Fruit fly (Drosophila melanogaster) whole organism, prepupa: Measurements from ENCODE around the gene CG17378.
A peak's percentile ranks its signal among the peaks of the same experiment; 100 is the strongest.

ENCODE experiments used
- Blimp-1 ChIP-seq: fragments of 200-800 bp; sonication (Bioruptor generic); optimal IDR thresholded peaks from 3 replicates; lab custom pipeline; 2017; ENCODE audit warnings: missing biosample characterization, missing genetic modification characterization, mild to moderate bottlenecking, moderate library complexity, missing genetic modification reagents
- CG10631 ChIP-seq: fragments of 200-800 bp; sonication (Bioruptor generic); optimal IDR thresholded peaks from 2 replicates; lab custom pipeline; 2016; ENCODE audit warnings: missing biosample characterization, missing genetic modification characterization
- CG10669 ChIP-seq: fragments of 200-800 bp; sonication (Bioruptor generic); optimal IDR thresholded peaks from 3 replicates; lab custom pipeline; 2018; ENCODE audit warnings: missing biosample characterization, mild to moderate bottlenecking, missing genetic modification characterization, moderate library complexity
- CG11762 ChIP-seq: fragments of 200-800 bp; sonication (Bioruptor generic); optimal IDR thresholded peaks from 3 replicates; lab custom pipeline; 2016; ENCODE audit warnings: missing biosample characterization, missing genetic modification characterization; ENCODE audit not compliant: insufficient read depth
- CG15336 ChIP-seq: fragments of 200-800 bp; sonication (Bioruptor generic); IDR thresholded peaks from 2 replicates; pipeline ENCODE4 v1.3.6; 2022; ENCODE audit warnings: missing biosample characterization, missing genetic modification characterization
- CG1621 ChIP-seq: fragments of 200-800 bp; sonication (Bioruptor generic); optimal IDR thresholded peaks from 3 replicates; lab custom pipeline; 2018; ENCODE audit warnings: missing biosample characterization, mild to moderate bottlenecking, missing genetic modification characterization
- CG16779 ChIP-seq: fragments of 200-800 bp; sonication (Bioruptor generic); optimal IDR thresholded peaks from 3 replicates; lab custom pipeline; 2017; ENCODE audit warnings: missing biosample characterization, mild to moderate bottlenecking, missing genetic modification characterization
- CG3032 ChIP-seq: fragments of 200-800 bp; optimal IDR thresholded peaks from 2 replicates; lab custom pipeline; 2019; ENCODE audit warnings: missing biosample characterization, mild to moderate bottlenecking, missing genetic modification characterization, moderate library complexity
- CG31627 ChIP-seq: fragments of 200-800 bp; sonication (Bioruptor generic); optimal IDR thresholded peaks from 3 replicates; lab custom pipeline; 2016; ENCODE audit warnings: missing biosample characterization, missing genetic modification characterization
- CG32006 ChIP-seq: fragments of 200-800 bp; sonication (Bioruptor generic); optimal IDR thresholded peaks from 3 replicates; lab custom pipeline; 2017; ENCODE audit warnings: missing biosample characterization, mild to moderate bottlenecking, missing genetic modification characterization
- CG34406 ChIP-seq: fragments of 200-800 bp; sonication (Bioruptor generic); optimal IDR thresholded peaks from 3 replicates; lab custom pipeline; 2016; ENCODE audit warnings: missing biosample characterization, missing genetic modification characterization
- CG3919 ChIP-seq: fragments of 200-800 bp; sonication (Bioruptor generic); optimal IDR thresholded peaks from 3 replicates; lab custom pipeline; 2016; ENCODE audit warnings: missing biosample characterization, missing genetic modification characterization
- CG4318 ChIP-seq: fragments of 200-800 bp; sonication (Bioruptor generic); optimal IDR thresholded peaks from 3 replicates; lab custom pipeline; 2017; ENCODE audit warnings: missing biosample characterization, mild to moderate bottlenecking, missing genetic modification characterization
- CG6163 ChIP-seq: fragments of 200-800 bp; sonication (Bioruptor generic); IDR thresholded peaks from 3 replicates; pipeline ENCODE4 v1.3.6; 2022; ENCODE audit warnings: missing biosample characterization, missing genetic modification characterization
- CG6792 ChIP-seq: fragments of 200-800 bp; sonication (Bioruptor generic); optimal IDR thresholded peaks from 3 replicates; lab custom pipeline; 2016; ENCODE audit warnings: missing biosample characterization, missing genetic modification characterization
- CG6808 ChIP-seq: fragments of 200-800 bp; sonication (Bioruptor generic); optimal IDR thresholded peaks from 3 replicates; lab custom pipeline; 2017; ENCODE audit warnings: missing biosample characterization, missing genetic modification characterization, mild to moderate bottlenecking, moderate library complexity, missing genetic modification reagents
- CG6854 ChIP-seq: fragments of 200-800 bp; sonication (Bioruptor generic); optimal IDR thresholded peaks from 2 replicates; lab custom pipeline; 2017; ENCODE audit warnings: missing biosample characterization, mild to moderate bottlenecking, missing genetic modification characterization
- CG7368 ChIP-seq: fragments of 200-800 bp; sonication (Bioruptor generic); optimal IDR thresholded peaks from 3 replicates; lab custom pipeline; 2016; ENCODE audit warnings: missing biosample characterization, missing genetic modification characterization
- CG8119 ChIP-seq: fragments of 200-800 bp; sonication (Bioruptor generic); IDR thresholded peaks from 3 replicates; pipeline ENCODE4 v1.3.6; 2022; ENCODE audit warnings: missing biosample characterization, missing genetic modification characterization
- CG8319 ChIP-seq: fragments of 200-800 bp; sonication (Bioruptor generic); optimal IDR thresholded peaks from 3 replicates; lab custom pipeline; 2016; ENCODE audit warnings: missing biosample characterization, missing genetic modification characterization
- CG9139 ChIP-seq: fragments of 200-800 bp; sonication (Bioruptor generic); optimal IDR thresholded peaks from 3 replicates; lab custom pipeline; 2017; ENCODE audit warnings: missing biosample characterization, mild to moderate bottlenecking, missing genetic modification characterization
- Eip75B ChIP-seq: fragments of 200-800 bp; sonication (Bioruptor generic); optimal IDR thresholded peaks from 3 replicates; lab custom pipeline; 2016; ENCODE audit warnings: missing biosample characterization, missing genetic modification characterization
- Eip78C ChIP-seq: fragments of 200-800 bp; sonication (Bioruptor generic); peaks from one replicate; lab custom pipeline; 2016; ENCODE audit warnings: missing biosample characterization, missing genetic modification characterization
- Ets21C ChIP-seq: fragments of 200-800 bp; sonication (Bioruptor generic); optimal IDR thresholded peaks from 3 replicates; lab custom pipeline; 2016; ENCODE audit warnings: missing biosample characterization, missing genetic modification characterization
- Ets96B ChIP-seq: fragments of 200-800 bp; optimal IDR thresholded peaks from 2 replicates; lab custom pipeline; 2019; ENCODE audit warnings: missing biosample characterization, mild to moderate bottlenecking, missing genetic modification characterization, moderate library complexity
- Gug ChIP-seq: fragments of 200-800 bp; sonication (Bioruptor generic); IDR thresholded peaks from 2 replicates; pipeline ENCODE4 v1.3.6; 2022; ENCODE audit warnings: missing biosample characterization, missing genetic modification characterization
- Hr38 ChIP-seq: sonication (Bioruptor generic); optimal IDR thresholded peaks from 2 replicates; lab custom pipeline; 2016; ENCODE audit warnings: missing biosample characterization, missing genetic modification characterization
- Hr39 ChIP-seq: fragments of 200-800 bp; sonication (Bioruptor generic); optimal IDR thresholded peaks from 2 replicates; lab custom pipeline; 2016; ENCODE audit warnings: missing biosample characterization, missing genetic modification characterization
- Hr4 ChIP-seq: fragments of 200-800 bp; sonication (Bioruptor generic); optimal IDR thresholded peaks from 3 replicates; lab custom pipeline; 2016; ENCODE audit warnings: missing biosample characterization, missing genetic modification characterization
- OdsH ChIP-seq: fragments of 200-800 bp; sonication (Bioruptor generic); optimal IDR thresholded peaks from 3 replicates; lab custom pipeline; 2016; ENCODE audit warnings: missing biosample characterization, missing genetic modification characterization
- Smox ChIP-seq: fragments of 200-800 bp; sonication (Bioruptor generic); optimal IDR thresholded peaks from 3 replicates; lab custom pipeline; 2016; ENCODE audit warnings: missing biosample characterization, missing genetic modification characterization
- Sox102F ChIP-seq: fragments of 200-800 bp; sonication (Bioruptor generic); optimal IDR thresholded peaks from 2 replicates; lab custom pipeline; 2016; ENCODE audit warnings: missing biosample characterization, mild to moderate bottlenecking, missing genetic modification characterization
- Sox15 ChIP-seq: fragments of 200-800 bp; sonication (Bioruptor generic); optimal IDR thresholded peaks from 3 replicates; lab custom pipeline; 2016; ENCODE audit warnings: missing biosample characterization, missing genetic modification characterization
- achi ChIP-seq: fragments of 200-800 bp; sonication (Bioruptor generic); optimal IDR thresholded peaks from 3 replicates; lab custom pipeline; 2016; ENCODE audit warnings: missing biosample characterization, missing genetic modification characterization
- acj6 ChIP-seq: fragments of 200-800 bp; sonication (Bioruptor generic); optimal IDR thresholded peaks from 3 replicates; lab custom pipeline; 2016; ENCODE audit warnings: missing biosample characterization, missing genetic modification characterization
- dac ChIP-seq: fragments of 200-800 bp; sonication (Bioruptor generic); optimal IDR thresholded peaks from 2 replicates; lab custom pipeline; 2017; ENCODE audit warnings: missing biosample characterization, mild to moderate bottlenecking, missing genetic modification characterization
- dsx ChIP-seq: fragments of 200-800 bp; optimal IDR thresholded peaks from 3 replicates; lab custom pipeline; 2019; ENCODE audit warnings: missing biosample characterization, mild to moderate bottlenecking, missing genetic modification characterization, moderate library complexity; ENCODE audit not compliant: poor library complexity, severe bottlenecking
- eg ChIP-seq: fragments of 200-800 bp; sonication (Bioruptor generic); IDR thresholded peaks from 3 replicates; pipeline ENCODE4 v1.3.6; 2022; ENCODE audit warnings: missing biosample characterization, missing genetic modification characterization
- esn ChIP-seq: fragments of 200-800 bp; sonication (Bioruptor generic); optimal IDR thresholded peaks from 2 replicates; lab custom pipeline; 2016; ENCODE audit warnings: missing biosample characterization, mild to moderate bottlenecking, missing genetic modification characterization, moderate library complexity
- fd59A ChIP-seq: fragments of 200-800 bp; sonication (Bioruptor generic); optimal IDR thresholded peaks from 2 replicates; lab custom pipeline; 2017; ENCODE audit warnings: missing biosample characterization, mild to moderate bottlenecking, missing genetic modification characterization, missing genetic modification reagents
- lz ChIP-seq: fragments of 200-800 bp; sonication (Bioruptor generic); optimal IDR thresholded peaks from 3 replicates; lab custom pipeline; 2016; ENCODE audit warnings: missing biosample characterization, missing genetic modification characterization
- net ChIP-seq: fragments of 200-800 bp; sonication (Bioruptor generic); optimal IDR thresholded peaks from 3 replicates; lab custom pipeline; 2016; ENCODE audit warnings: missing biosample characterization, missing genetic modification characterization
- pdm3 ChIP-seq: fragments of 200-800 bp; sonication (Bioruptor generic); optimal IDR thresholded peaks from 3 replicates; lab custom pipeline; 2016; ENCODE audit warnings: missing biosample characterization, missing genetic modification characterization
- salr ChIP-seq, 2 experiments: fragments of 200-800 bp; sonication (Bioruptor generic); optimal IDR thresholded peaks; 3 replicates each; lab custom pipeline; 2016 to 2018; ENCODE audit warnings: missing biosample characterization in 2 of 2, missing genetic modification characterization in 2 of 2, mild to moderate bottlenecking in 1 of 2
- spab ChIP-seq: fragments of 200-800 bp; sonication (Bioruptor generic); optimal IDR thresholded peaks from 2 replicates; lab custom pipeline; 2017; ENCODE audit warnings: missing biosample characterization, mild to moderate bottlenecking, missing genetic modification characterization, missing genetic modification reagents
- ss ChIP-seq, 2 experiments: fragments of 200-800 bp; sonication (Bioruptor generic); optimal IDR thresholded peaks; 2 replicates in 1 of 2; 3 replicates in 1 of 2; lab custom pipeline; 2017 to 2018; ENCODE audit warnings: mild to moderate bottlenecking in 2 of 2, missing biosample characterization in 2 of 2, missing genetic modification characterization in 2 of 2, moderate library complexity in 1 of 2
- svp ChIP-seq: fragments of 200-800 bp; sonication (Bioruptor generic); peaks from one replicate; lab custom pipeline; 2016; ENCODE audit warnings: missing biosample characterization, missing genetic modification characterization
- topi ChIP-seq: fragments of 200-800 bp; sonication (Bioruptor generic); optimal IDR thresholded peaks from 3 replicates; lab custom pipeline; 2016; ENCODE audit warnings: missing biosample characterization, missing genetic modification characterization
- vri ChIP-seq: fragments of 200-800 bp; sonication (Bioruptor generic); optimal IDR thresholded peaks from 3 replicates; lab custom pipeline; 2016; ENCODE audit warnings: missing biosample characterization, mild to moderate bottlenecking, missing genetic modification characterization

CG17378 gene

DNA sequence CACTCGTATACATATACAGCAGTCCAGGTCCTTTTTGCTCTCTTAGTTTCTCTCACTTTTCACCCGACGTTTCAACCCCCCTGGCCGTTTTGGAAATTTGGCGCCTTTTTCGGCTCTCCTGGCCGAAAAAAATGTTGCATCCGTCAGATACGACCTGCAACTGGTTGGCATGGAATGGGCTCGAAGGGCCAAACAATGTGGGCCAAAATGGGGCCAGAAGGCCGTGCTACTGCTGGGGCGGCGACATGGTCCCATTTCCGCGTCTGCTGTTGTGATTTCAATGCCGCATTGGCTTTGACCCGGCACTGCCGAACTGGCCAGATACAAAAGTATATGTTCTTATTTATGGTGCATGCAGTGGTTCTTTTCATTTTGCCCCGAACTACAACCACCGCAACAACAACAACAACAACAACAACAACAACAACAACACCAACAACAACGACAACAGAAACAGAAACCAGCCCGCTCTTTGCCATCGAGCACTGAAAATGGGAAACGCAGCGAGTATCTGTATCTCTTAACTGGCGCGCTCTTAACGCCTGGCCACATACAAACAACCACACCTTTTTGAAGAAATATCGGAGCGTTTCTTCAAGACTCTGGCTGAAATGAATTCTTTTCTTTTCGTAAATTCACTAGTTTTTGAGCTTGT lies 20.0 kb downstream of the CG17378 start:
- no peak for TF ChIP-seq CG11762 (GFP tag; lab: Kevin White, UChicago)
- TF ChIP-seq CG8119 (GFP tag; lab: Robert Waterston, UW) = no peak
- TF ChIP-seq CG7368 = peak; percentile 6
- TF ChIP-seq dac = no peak
- TF ChIP-seq CG1621 (tag; lab: Kevin White, UChicago) = peak; percentile 4
- TF ChIP-seq net (GFP tag; lab: Kevin White, UChicago) = no peak
- no peak for TF ChIP-seq salr (GFP tag; optimal IDR thresholded peaks at IDR 0.05; lab: Kevin White, UChicago)
- no peak for TF ChIP-seq CG10631 (GFP tag; lab: Kevin White, UChicago)
- no peak for TF ChIP-seq acj6 (GFP tag; lab: Kevin White, UChicago)
- TF ChIP-seq Gug (GFP tag; lab: Robert Waterston, UW) = no peak
- no peak for TF ChIP-seq CG6163
- TF ChIP-seq CG34406 (GFP tag; lab: Kevin White, UChicago) = no peak
- TF ChIP-seq CG9139 (GFP tag; lab: Kevin White, UChicago) = no peak
- TF ChIP-seq esn (GFP tag; lab: Kevin White, UChicago) = no peak
- no peak for TF ChIP-seq Hr4 (GFP tag; lab: Kevin White, UChicago)
- TF ChIP-seq Hr39 = no peak
- no peak for TF ChIP-seq CG4318
- TF ChIP-seq CG3032 (tag; lab: Kevin White, UChicago) = no peak
- TF ChIP-seq CG32006 (GFP tag; lab: Kevin White, UChicago) = no peak
- TF ChIP-seq CG6854 (GFP tag; lab: Kevin White, UChicago) = no peak
- no peak for TF ChIP-seq CG6792 (GFP tag; lab: Kevin White, UChicago)
- 0 out of 3 replicates have a peak, but pooled peaks have one; percentile 24 for TF ChIP-seq eg (GFP tag; lab: Robert Waterston, UW)
- TF ChIP-seq Ets21C (GFP tag; lab: Kevin White, UChicago) = no peak
- no peak for TF ChIP-seq CG10669 (GFP tag; lab: Kevin White, UChicago)
- TF ChIP-seq topi = no peak
- no peak for TF ChIP-seq lz
- TF ChIP-seq Sox102F (GFP tag; lab: Kevin White, UChicago) = no peak
- no peak for TF ChIP-seq CG8319 (GFP tag; lab: Kevin White, UChicago)
- no peak for TF ChIP-seq Sox15 (GFP tag; lab: Kevin White, UChicago)
- no peak for TF ChIP-seq pdm3 (GFP tag; lab: Kevin White, UChicago)
- no peak for TF ChIP-seq Eip75B
- TF ChIP-seq Eip78C (GFP tag; lab: Kevin White, UChicago) = no peak
- TF ChIP-seq Ets96B = no peak
- TF ChIP-seq spab = no peak
- TF ChIP-seq CG15336 (GFP tag; lab: Robert Waterston, UW) = no peak
- TF ChIP-seq Hr38 (GFP tag; lab: Kevin White, UChicago) = no peak
- no peak for TF ChIP-seq CG3919
- peak; percentile 46 for TF ChIP-seq svp (GFP tag; lab: Kevin White, UChicago)
- TF ChIP-seq Smox = no peak
- TF ChIP-seq CG31627 (GFP tag; lab: Kevin White, UChicago) = no peak
- no peak for TF ChIP-seq Blimp-1 (GFP tag; lab: Kevin White, UChicago)
- TF ChIP-seq vri = no peak
- TF ChIP-seq OdsH (GFP tag; lab: Kevin White, UChicago) = no peak
- no peak for TF ChIP-seq CG16779 (tag; lab: Kevin White, UChicago)
- peak; percentile 3 for TF ChIP-seq CG6808 (GFP tag; lab: Kevin White, UChicago)
- no peak for TF ChIP-seq fd59A (GFP tag; lab: Kevin White, UChicago)
- no peak for TF ChIP-seq ss (GFP tag; optimal IDR thresholded peaks at IDR 0.05; lab: Kevin White, UChicago)
- no peak for TF ChIP-seq achi (GFP tag; lab: Kevin White, UChicago)
- TF ChIP-seq dsx = peak; percentile 23
